Worm (Caenorhabditis elegans) whole organism, early embryonic: ENCODE data around the gene sma-10.
A peak's percentile ranks its signal among the peaks of the same experiment; 100 is the strongest.

Source experiments
- B0310.2 ChIP-seq: sonication (generic microtip); optimal IDR thresholded peaks from 2 replicates; lab custom pipeline; 2016; ENCODE audit warnings: mild to moderate bottlenecking, missing genetic modification characterization, missing compliant biosample characterization
- F13C5.2 ChIP-seq: sonication (generic microtip); optimal IDR thresholded peaks from 2 replicates; lab custom pipeline; 2017; ENCODE audit warnings: mild to moderate bottlenecking, missing genetic modification characterization, inconsistent platforms, missing compliant biosample characterization
- aly-1 ChIP-seq: sonication (generic microtip); optimal IDR thresholded peaks from 2 replicates; lab custom pipeline; 2016; ENCODE audit warnings: missing genetic modification characterization, missing compliant biosample characterization
- ama-1 ChIP-seq: fragments of 150-350 bp; optimal IDR thresholded peaks from 2 replicates; lab custom pipeline; 2014
- ceh-13 ChIP-seq: fragments of 200-800 bp; sonication (Bioruptor generic); optimal IDR thresholded peaks from 2 replicates; lab custom pipeline; 2018; ENCODE audit warnings: mild to moderate bottlenecking, missing genetic modification characterization, missing compliant biosample characterization
- ceh-36 ChIP-seq: sonication (generic microtip); optimal IDR thresholded peaks from 2 replicates; lab custom pipeline; 2016; ENCODE audit warnings: missing genetic modification characterization, inconsistent platforms, missing compliant biosample characterization
- ets-7 ChIP-seq: sonication (generic microtip); optimal IDR thresholded peaks from 2 replicates; lab custom pipeline; 2016; ENCODE audit warnings: missing genotype, missing genetic modification characterization, missing compliant biosample characterization
- flt-1 ChIP-seq: fragments of 200-800 bp; sonication (Bioruptor generic); IDR thresholded peaks from 2 replicates; pipeline ENCODE4 v1.3.6; 2022; ENCODE audit warnings: missing genetic modification characterization, missing compliant biosample characterization
- hmbx-1 ChIP-seq: sonication (generic microtip); optimal IDR thresholded peaks from 2 replicates; lab custom pipeline; 2016; ENCODE audit warnings: mild to moderate bottlenecking, missing genetic modification characterization, missing compliant biosample characterization
- hmg-4 ChIP-seq: fragments of 200-800 bp; sonication (Bioruptor generic); optimal IDR thresholded peaks from 2 replicates; lab custom pipeline; 2018; ENCODE audit warnings: mild to moderate bottlenecking, missing genetic modification characterization, missing compliant biosample characterization
- hnd-1 ChIP-seq: sonication (generic microtip); optimal IDR thresholded peaks from 2 replicates; lab custom pipeline; 2016; ENCODE audit warnings: missing genetic modification characterization, missing compliant biosample characterization
- pes-1 ChIP-seq: fragments of 200-800 bp; sonication (Bioruptor generic); IDR thresholded peaks from 2 replicates; pipeline ENCODE4 v1.3.6; 2022; ENCODE audit warnings: missing genetic modification reagents, missing genetic modification characterization, missing compliant biosample characterization
- scrt-1 ChIP-seq: fragments of 200-800 bp; sonication (Bioruptor generic); IDR thresholded peaks from 2 replicates; pipeline ENCODE4 v1.3.6; 2022; ENCODE audit warnings: missing genetic modification characterization, missing compliant biosample characterization
- sea-1 ChIP-seq: fragments of 200-800 bp; sonication (Bioruptor generic); conservative IDR thresholded peaks from 2 replicates; pipeline ENCODE4 v1.3.6; 2022; ENCODE audit warnings: missing genetic modification characterization, missing compliant biosample characterization
- tbx-11 ChIP-seq: fragments of 200-800 bp; sonication (Bioruptor generic); IDR thresholded peaks from 2 replicates; pipeline ENCODE4 v1.3.6; 2022; ENCODE audit warnings: missing genetic modification characterization, missing compliant biosample characterization
- tbx-37 ChIP-seq: fragments of 200-800 bp; sonication (Bioruptor generic); conservative IDR thresholded peaks from 2 replicates; pipeline ENCODE4 v1.3.6; 2022; ENCODE audit warnings: missing genetic modification reagents, missing genetic modification characterization, missing compliant biosample characterization
- tra-4 ChIP-seq: sonication (generic microtip); optimal IDR thresholded peaks from 2 replicates; lab custom pipeline; 2017; ENCODE audit warnings: missing genetic modification characterization, missing compliant biosample characterization

Gene sma-10

DNA sequence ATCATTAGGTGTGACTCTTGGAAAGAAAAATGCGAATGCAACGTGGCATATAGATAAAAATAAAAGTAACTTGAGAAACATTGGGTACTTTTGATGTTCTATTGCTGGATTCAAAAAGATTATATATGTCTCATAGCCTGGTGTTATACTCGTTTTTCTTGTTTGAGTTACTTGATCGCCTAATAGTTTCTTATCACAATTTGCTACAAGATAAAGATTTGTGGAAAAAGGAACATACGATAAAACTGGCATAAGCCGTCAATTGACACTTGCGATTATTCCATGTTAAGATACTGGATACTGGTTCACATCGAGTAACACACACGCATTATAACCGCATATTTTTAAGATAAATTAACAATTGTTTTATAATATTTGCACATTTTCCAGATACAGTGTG lies 21.8 kb upstream of the sma-10 start, which contains the start of gene grl-19:
Gene grl-19, minus strand, starts transcription at position 101 of the 400 bp plus-strand sequence.
- TF ChIP-seq hmbx-1 (no peak), ceh-13 (no peak), scrt-1 (GFP tag; lab: Robert Waterston, UW) (no peak)

DNA sequence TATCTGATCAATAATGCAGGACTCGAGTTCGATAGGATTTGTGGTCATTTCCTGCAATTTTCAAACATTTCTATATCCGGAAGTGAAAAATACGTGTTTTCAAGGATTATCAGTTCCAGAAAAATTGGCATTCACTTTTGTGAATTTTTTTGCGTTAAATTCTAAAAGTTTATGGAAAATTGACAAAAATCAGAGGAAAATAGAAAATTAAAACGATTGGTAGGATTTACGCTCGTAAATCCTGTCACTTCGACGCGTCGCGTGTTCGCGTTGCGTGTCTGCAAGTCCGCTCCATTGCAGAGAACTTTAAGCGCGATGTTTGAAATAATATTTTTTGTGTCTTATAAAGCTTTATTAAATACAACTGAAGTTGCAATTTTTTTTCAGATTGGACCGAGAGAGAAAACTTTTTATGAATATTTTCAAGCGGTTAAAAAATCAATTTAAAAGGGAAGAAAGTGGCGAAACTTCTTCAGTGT lies 18.8 kb upstream of the sma-10 start, which contains the start of gene rcat-1:
Gene rcat-1, minus strand, starts transcription at position 51 of the 479 bp plus-strand sequence.
- TF ChIP-seq tra-4 (tag; lab: Kevin White, UChicago) = no peak
- peak; percentile 71 for TF ChIP-seq F13C5.2
- TF ChIP-seq tbx-11 (GFP tag; lab: Robert Waterston, UW) = no peak
- TF ChIP-seq pes-1 (GFP tag; lab: Robert Waterston, UW) = 0 out of 2 replicates have a peak, but pooled peaks have one; percentile 14
- TF ChIP-seq B0310.2 (tag; lab: Kevin White, UChicago) = no peak

DNA sequence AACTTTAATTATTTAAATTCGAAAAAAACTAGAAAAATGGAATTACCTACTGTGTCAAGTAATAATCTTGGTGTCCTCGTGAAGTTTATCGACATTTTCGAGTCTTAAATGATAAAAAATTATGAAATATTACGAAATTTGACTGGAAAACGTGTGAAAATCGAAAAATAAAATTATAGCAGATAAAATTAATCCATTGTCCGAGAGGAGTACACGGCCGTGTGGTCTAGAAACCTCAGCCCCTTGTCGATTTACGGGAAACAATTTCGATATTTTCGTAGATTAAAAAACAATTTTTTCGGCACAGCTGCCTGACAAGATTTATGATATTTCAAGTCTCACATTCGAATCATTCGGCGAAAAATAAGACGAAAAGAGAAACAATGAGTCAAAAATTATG lies 17.1 kb upstream of the sma-10 start, which contains the start of gene R02D3.8:
Gene R02D3.8, minus strand, starts transcription at position 109 of the 400 bp plus-strand sequence.
- TF ChIP-seq tbx-37 (GFP tag; lab: Robert Waterston, UW) = no peak
- TF ChIP-seq sea-1 (GFP tag; lab: Robert Waterston, UW) = no peak
- no peak for TF ChIP-seq ceh-13

DNA sequence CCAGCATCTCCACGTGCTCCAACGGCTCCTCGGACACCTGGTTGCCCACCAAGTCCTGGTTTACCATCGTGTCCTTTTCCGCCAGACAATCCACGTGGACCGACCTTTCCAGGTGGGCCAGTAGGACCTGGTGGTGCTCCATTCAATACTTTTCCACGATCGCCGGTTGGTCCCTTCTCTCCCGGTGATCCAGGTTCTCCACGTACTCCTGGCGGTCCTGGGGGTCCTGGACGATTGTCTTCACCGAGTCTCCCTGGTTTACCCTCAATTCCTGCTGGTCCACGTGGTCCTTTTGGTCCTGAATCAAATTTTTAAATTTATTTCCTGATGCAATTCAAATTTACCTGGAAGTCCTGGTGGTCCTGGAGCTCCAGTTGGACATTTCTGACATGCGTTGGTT lies 15.9 kb upstream of the sma-10 start:
- TF ChIP-seq tbx-11 (GFP tag; lab: Robert Waterston, UW) (no peak), ama-1 (lab: Kevin White, UChicago) (no peak), tbx-37 (GFP tag; lab: Robert Waterston, UW) (no peak), flt-1 (no peak), ceh-36 (tag; lab: Kevin White, UChicago) (no peak), aly-1 (no peak), pes-1 (GFP tag; lab: Robert Waterston, UW) (no peak), sea-1 (GFP tag; lab: Robert Waterston, UW) (no peak)

DNA sequence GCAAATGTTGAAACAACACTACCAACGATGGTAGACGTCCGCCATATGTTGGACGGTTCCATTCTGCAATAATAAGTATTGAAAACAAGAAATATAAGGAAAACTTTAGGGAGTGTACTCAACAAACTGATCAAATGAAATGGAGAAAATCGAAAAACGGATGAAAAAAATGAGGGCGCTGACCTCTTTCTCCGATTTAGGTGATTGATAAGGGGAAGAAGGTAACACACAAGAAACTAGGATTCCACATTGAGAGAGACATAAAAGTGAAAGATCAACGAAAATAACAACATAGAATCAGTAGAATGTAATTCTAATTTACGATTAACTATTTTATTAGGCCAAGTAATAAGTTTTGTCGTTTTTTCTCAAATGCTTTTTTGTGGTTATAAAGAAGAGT lies 15.1 kb upstream of the sma-10 start, which contains the start of gene dpy-9:
Gene dpy-9, minus strand, starts transcription at position 63 of the 400 bp plus-strand sequence.
- TF ChIP-seq pes-1 (GFP tag; lab: Robert Waterston, UW) (no peak), hmbx-1 (no peak), tbx-11 (GFP tag; lab: Robert Waterston, UW) (no peak), scrt-1 (GFP tag; lab: Robert Waterston, UW) (no peak), hmg-4 (GFP tag; lab: Kevin White, UChicago) (no peak), aly-1 (no peak), tbx-37 (GFP tag; lab: Robert Waterston, UW) (no peak), ceh-36 (tag; lab: Kevin White, UChicago) (no peak), tra-4 (tag; lab: Kevin White, UChicago) (no peak), B0310.2 (tag; lab: Kevin White, UChicago) (no peak), sea-1 (GFP tag; lab: Robert Waterston, UW) (no peak), F13C5.2 (no peak), ets-7 (tag; lab: Kevin White, UChicago) (no peak), hnd-1 (tag; lab: Kevin White, UChicago) (no peak), flt-1 (no peak), ceh-13 (no peak), ama-1 (lab: Kevin White, UChicago) (no peak)

DNA sequence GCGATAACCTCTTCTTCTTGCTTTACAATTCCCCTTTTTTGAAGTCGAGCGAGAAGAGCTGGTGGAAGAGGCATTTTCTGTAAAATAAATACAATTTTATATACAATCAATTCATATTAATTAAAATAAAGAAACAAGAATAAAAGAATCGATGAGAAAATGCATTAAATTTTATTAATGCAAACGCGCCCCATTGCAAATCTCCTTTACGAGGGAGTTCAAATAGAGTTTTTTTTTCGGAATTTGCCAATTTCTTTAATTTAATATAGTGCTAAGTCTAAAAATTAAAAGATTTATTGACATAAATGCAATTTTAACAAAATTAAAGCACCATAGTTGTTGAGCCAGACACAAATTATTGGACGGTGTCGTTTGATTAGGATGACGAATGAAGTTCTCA lies 12.6 kb upstream of the sma-10 start, which contains the start of gene pqbp-1.1:
Gene pqbp-1.1, minus strand, starts transcription at position 77 of the 400 bp plus-strand sequence.
- 0 out of 2 replicates have a peak, but pooled peaks have one; percentile 48 for TF ChIP-seq sea-1 (GFP tag; lab: Robert Waterston, UW)
- TF ChIP-seq pes-1 (GFP tag; lab: Robert Waterston, UW) = no peak
- no peak for TF ChIP-seq flt-1
- no peak for TF ChIP-seq ets-7 (tag; lab: Kevin White, UChicago)
- TF ChIP-seq hnd-1 (tag; lab: Kevin White, UChicago) = no peak
- peak; percentile 39 for TF ChIP-seq F13C5.2

DNA sequence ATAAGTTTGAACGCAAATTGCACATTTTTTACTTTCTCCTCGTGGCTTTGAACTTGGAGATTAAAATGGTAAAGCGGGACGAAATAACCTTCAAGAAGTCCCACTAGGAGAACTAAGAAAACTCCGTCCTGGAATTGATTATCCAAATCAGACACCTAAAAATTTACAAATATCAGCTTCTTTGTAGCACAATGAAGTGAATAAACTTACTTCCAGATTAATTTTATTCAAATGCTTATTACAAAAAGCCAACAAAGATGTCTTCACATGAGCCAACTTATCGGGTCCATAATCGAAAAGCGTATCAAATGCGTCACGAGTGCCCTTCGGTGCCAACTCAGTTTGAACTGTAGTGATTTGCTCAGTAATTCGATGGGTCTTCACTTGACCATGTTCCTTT lies 11.8 kb upstream of the sma-10 start:
- TF ChIP-seq hnd-1 (tag; lab: Kevin White, UChicago) (no peak), pes-1 (GFP tag; lab: Robert Waterston, UW) (no peak), tbx-37 (GFP tag; lab: Robert Waterston, UW) (no peak), ceh-13 (no peak), F13C5.2 (no peak), hmg-4 (GFP tag; lab: Kevin White, UChicago) (no peak), scrt-1 (GFP tag; lab: Robert Waterston, UW) (no peak), ama-1 (lab: Kevin White, UChicago) (no peak), hmbx-1 (no peak), ets-7 (tag; lab: Kevin White, UChicago) (no peak), sea-1 (GFP tag; lab: Robert Waterston, UW) (no peak), tra-4 (tag; lab: Kevin White, UChicago) (no peak), tbx-11 (GFP tag; lab: Robert Waterston, UW) (no peak), flt-1 (no peak), ceh-36 (tag; lab: Kevin White, UChicago) (no peak), B0310.2 (tag; lab: Kevin White, UChicago) (no peak), aly-1 (no peak)

DNA sequence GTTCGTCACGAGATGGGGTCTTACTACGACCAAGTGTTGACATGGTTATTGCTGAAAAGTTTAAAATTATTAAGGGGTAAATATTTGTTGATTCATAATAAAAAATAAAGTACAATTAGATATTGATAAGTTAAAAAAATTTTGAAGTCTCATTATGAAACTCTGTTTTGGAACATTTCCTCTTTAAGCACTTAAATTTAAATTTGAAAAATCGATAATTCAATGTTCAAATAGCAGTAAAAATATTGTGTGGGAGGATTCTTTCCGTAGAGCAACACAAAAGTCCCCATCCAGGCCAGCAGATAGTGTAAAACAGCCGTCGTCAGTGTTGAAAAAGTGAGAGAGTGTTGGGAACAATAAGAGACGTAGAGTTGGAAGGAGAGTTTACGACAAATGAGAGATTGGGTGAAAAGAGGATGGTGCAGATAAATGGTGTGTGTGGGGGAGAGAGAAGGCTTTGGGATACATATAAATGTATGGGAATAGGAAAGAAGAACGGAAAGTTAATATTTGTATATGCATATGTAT lies 10.0 kb upstream of the sma-10 start, which contains the start of gene pat-6:
Gene pat-6, minus strand, starts transcription at position 51 of the 528 bp plus-strand sequence.
- TF ChIP-seq ceh-13 = no peak
- no peak for TF ChIP-seq tbx-11 (GFP tag; lab: Robert Waterston, UW)
- no peak for TF ChIP-seq ceh-36 (tag; lab: Kevin White, UChicago)
- TF ChIP-seq tra-4 (tag; lab: Kevin White, UChicago) = no peak
- TF ChIP-seq hmg-4 (GFP tag; lab: Kevin White, UChicago) = no peak
